Fruit fly (Drosophila melanogaster): ENCODE results near the gene Gcna.

Gene Gcna

dm6 chrX:1830396-1831218 lies 35.0 kb downstream of the Gcna start (continued):
- TF ChIP-seq br (GFP tag; optimal IDR thresholded peaks at IDR 0.05) (peak; percentile 97), sage (GFP tag; optimal IDR thresholded peaks at IDR 0.05) (peak; percentile 97), ey (GFP tag; optimal IDR thresholded peaks at IDR 0.05) (peak; percentile 96), psq (GFP tag; optimal IDR thresholded peaks at IDR 0.05) (peak; percentile 92)

DNA sequence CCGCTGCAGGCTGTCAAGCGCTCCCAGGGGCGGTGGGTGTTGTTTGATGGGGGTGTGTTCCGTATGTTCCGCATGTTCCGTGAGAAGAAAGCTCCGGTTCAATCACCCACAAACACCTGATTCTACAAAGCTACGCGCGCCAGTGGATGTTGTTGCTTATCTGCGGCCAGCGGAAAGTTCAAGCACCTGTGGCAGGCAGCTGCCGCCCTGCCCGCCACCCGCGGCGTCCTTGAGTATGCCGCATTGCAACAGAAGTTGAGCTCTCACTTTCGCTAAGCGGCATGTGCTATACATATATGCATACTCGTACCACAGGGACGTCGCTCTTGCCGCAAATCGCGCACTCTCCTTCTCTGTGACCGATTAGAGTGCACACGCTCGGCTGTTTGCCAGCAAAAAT lies 37.5 kb downstream of the Gcna start:
- peak; percentile 24 for TF ChIP-seq br (GFP tag; optimal IDR thresholded peaks at IDR 0.05)
- peak; percentile 21 for TF ChIP-seq rgr (GFP tag; optimal IDR thresholded peaks at IDR 0.05)
- peak; percentile 79 for TF ChIP-seq h (GFP tag; optimal IDR thresholded peaks at IDR 0.05)
- TF ChIP-seq Hnf4 (GFP tag; optimal IDR thresholded peaks at IDR 0.05) = no peak
- TF ChIP-seq foxo (GFP tag; optimal IDR thresholded peaks at IDR 0.05) = peak in 1 of 2 experiments; percentile 24
- peak; percentile 47 for TF ChIP-seq Hr83 (GFP tag; optimal IDR thresholded peaks at IDR 0.05; ENCODE audit: poor library complexity, severe bottlenecking)
- TF ChIP-seq brk (GFP tag; optimal IDR thresholded peaks at IDR 0.05) = no peak
- TF ChIP-seq N (GFP tag; optimal IDR thresholded peaks at IDR 0.05) = no peak
- TF ChIP-seq fru (GFP tag; optimal IDR thresholded peaks at IDR 0.05) = peak; percentile 3
- peak; percentile 2 for TF ChIP-seq dmrt93B (GFP tag; optimal IDR thresholded peaks at IDR 0.05)
- peak; percentile 7 for TF ChIP-seq HLH106 (tag; optimal IDR thresholded peaks at IDR 0.05)

- TF ChIP-seq OdsH (GFP tag; optimal IDR thresholded peaks at IDR 0.05) = peak; percentile 46
- no peak for TF ChIP-seq Mio (GFP tag; optimal IDR thresholded peaks at IDR 0.05)
- peak in 1 of 2 experiments; percentile 70 for TF ChIP-seq foxo (GFP tag; optimal IDR thresholded peaks at IDR 0.05)
- peak; percentile 49 for TF ChIP-seq rgr (GFP tag; optimal IDR thresholded peaks at IDR 0.05)
- no peak for TF ChIP-seq GATAd (GFP tag; optimal IDR thresholded peaks at IDR 0.05)
- no peak for TF ChIP-seq Dif (GFP tag; optimal IDR thresholded peaks at IDR 0.05; ENCODE audit: partially characterized antibody)
- peak; percentile 35 for TF ChIP-seq woc (GFP tag; optimal IDR thresholded peaks at IDR 0.05)
- TF ChIP-seq dsf (GFP tag; optimal IDR thresholded peaks at IDR 0.05; ENCODE audit: borderline replicate concordance) = no peak
- TF ChIP-seq CrebA (GFP tag; optimal IDR thresholded peaks at IDR 0.05; ENCODE audit: borderline replicate concordance) = peak; percentile 43
- TF ChIP-seq brk (GFP tag; optimal IDR thresholded peaks at IDR 0.05) = no peak
- TF ChIP-seq sage (GFP tag; optimal IDR thresholded peaks at IDR 0.05) = no peak
- no peak for TF ChIP-seq Hr83 (GFP tag; optimal IDR thresholded peaks at IDR 0.05; ENCODE audit: poor library complexity, severe bottlenecking)
- no peak for TF ChIP-seq Abd-B (GFP tag; optimal IDR thresholded peaks at IDR 0.05)
- TF ChIP-seq Hr78 (GFP tag; optimal IDR thresholded peaks at IDR 0.05) = no peak
- no peak for TF ChIP-seq Rel (GFP tag; optimal IDR thresholded peaks at IDR 0.05)
- TF ChIP-seq Rel (tag; optimal IDR thresholded peaks at IDR 0.05) = peak; percentile 43
- TF ChIP-seq fru (GFP tag; optimal IDR thresholded peaks at IDR 0.05) = peak; percentile 78
- TF ChIP-seq h (GFP tag; optimal IDR thresholded peaks at IDR 0.05) = peak; percentile 66
- no peak for TF ChIP-seq lola (GFP tag; optimal IDR thresholded peaks at IDR 0.05)
- no peak for TF ChIP-seq N (GFP tag; optimal IDR thresholded peaks at IDR 0.05)
- peak; percentile 54 for TF ChIP-seq psq (GFP tag; optimal IDR thresholded peaks at IDR 0.05)
- no peak for TF ChIP-seq usp (GFP tag; optimal IDR thresholded peaks at IDR 0.05)
- TF ChIP-seq CG9705 (GFP tag; optimal IDR thresholded peaks at IDR 0.05) = no peak
- TF ChIP-seq Sp1 (GFP tag; optimal IDR thresholded peaks at IDR 0.05) = peak; percentile 44
- no peak for TF ChIP-seq pan (optimal IDR thresholded peaks at IDR 0.05)
- TF ChIP-seq br (GFP tag; optimal IDR thresholded peaks at IDR 0.05) = peak; percentile 64
- TF ChIP-seq Hnf4 (GFP tag; optimal IDR thresholded peaks at IDR 0.05) = peak; percentile 7
- no peak for TF ChIP-seq CG32264 (GFP tag; optimal IDR thresholded peaks at IDR 0.05)
- no peak for TF ChIP-seq tai (GFP tag; optimal IDR thresholded peaks at IDR 0.05)
- TF ChIP-seq HLH106 (tag; optimal IDR thresholded peaks at IDR 0.05) = peak; percentile 65
- TF ChIP-seq jim (GFP tag; optimal IDR thresholded peaks at IDR 0.05) = peak; percentile 28
- peak; percentile 16 for TF ChIP-seq dmrt93B (GFP tag; optimal IDR thresholded peaks at IDR 0.05)
- TF ChIP-seq Jra (GFP tag; optimal IDR thresholded peaks at IDR 0.05) = no peak
- TF ChIP-seq ey (GFP tag; optimal IDR thresholded peaks at IDR 0.05) = peak; percentile 60
- TF ChIP-seq Myc (optimal IDR thresholded peaks at IDR 0.05) = no peak
- no peak for TF ChIP-seq dl (GFP tag; optimal IDR thresholded peaks at IDR 0.05; ENCODE audit: insufficient read depth in 1 of 2, partially characterized antibody in 2 of 2)
- no peak for TF ChIP-seq sv (GFP tag; optimal IDR thresholded peaks at IDR 0.05)
- TF ChIP-seq Dfd (GFP tag; optimal IDR thresholded peaks at IDR 0.05) = no peak
- no peak for TF ChIP-seq Vsx2 (GFP tag; optimal IDR thresholded peaks at IDR 0.05; ENCODE audit: partially characterized antibody)
Measured at dm6 chrX:1825912-1826862, 39.4 kb downstream of the Gcna start.

Data from whole organism, wandering third instar larva.